Worm (Caenorhabditis elegans) whole organism, L4 larva: ENCODE data around the gene lgc-4.

Source experiments
- F26F4.8 ChIP-seq: fragments of 200-800 bp; sonication (Bioruptor generic); conservative IDR thresholded peaks from 2 replicates; pipeline ENCODE4 v1.3.6; 2022; ENCODE audit warnings: missing genetic modification characterization, missing compliant biosample characterization
- F49E8.2 ChIP-seq: sonication (generic microtip); optimal IDR thresholded peaks from 2 replicates; lab custom pipeline; 2016; ENCODE audit warnings: missing compliant biosample characterization, mild to moderate bottlenecking, missing genetic modification characterization, borderline replicate concordance
- R02D3.7 ChIP-seq: fragments of 150-350 bp; sonication (generic microtip); optimal IDR thresholded peaks from 3 replicates; lab custom pipeline; 2014; ENCODE audit warnings: missing biosample characterization, missing genetic modification characterization
- Y5F2A.4 ChIP-seq: fragments of 200-800 bp; sonication (Bioruptor generic); optimal IDR thresholded peaks from 2 replicates; lab custom pipeline; 2018; ENCODE audit warnings: mild to moderate bottlenecking, missing genetic modification characterization, missing compliant biosample characterization
- ama-1 ChIP-seq: fragments of 150-350 bp; optimal IDR thresholded peaks from 2 replicates; lab custom pipeline; 2014; ENCODE audit warnings: inconsistent platforms, mixed read lengths
- mdl-1 ChIP-seq, 2 experiments: fragments of 150-350 bp in 1 of 2; sonication (generic microtip) in 1 of 2; optimal IDR thresholded peaks; 2 replicates each; lab custom pipeline; 2014 to 2017; ENCODE audit warnings: missing biosample characterization in 2 of 2, missing genetic modification characterization in 2 of 2
- mdt-29 ChIP-seq: fragments of 200-800 bp; sonication (Bioruptor generic); IDR thresholded peaks from 2 replicates; pipeline ENCODE4 v1.3.6; 2022; ENCODE audit warnings: missing genetic modification reagents, missing genetic modification characterization, missing compliant biosample characterization
- nhr-111 ChIP-seq: fragments of 200-800 bp; sonication (Bioruptor generic); optimal IDR thresholded peaks from 2 replicates; lab custom pipeline; 2018; ENCODE audit warnings: mild to moderate bottlenecking, missing genetic modification characterization, missing compliant biosample characterization
- nhr-76 ChIP-seq: fragments of 150-350 bp; optimal IDR thresholded peaks from 2 replicates; lab custom pipeline; 2014; ENCODE audit warnings: missing biosample characterization, missing genetic modification characterization
- pqm-1 ChIP-seq: sonication (generic microtip); optimal IDR thresholded peaks from 2 replicates; lab custom pipeline; 2017; ENCODE audit warnings: missing biosample characterization, missing genetic modification characterization
- snpc-4 ChIP-seq: fragments of 150-350 bp; optimal IDR thresholded peaks from 2 replicates; lab custom pipeline; 2014; ENCODE audit warnings: missing biosample characterization, missing genetic modification characterization
- spr-3 ChIP-seq: fragments of 200-800 bp; sonication (Bioruptor generic); optimal IDR thresholded peaks from 2 replicates; lab custom pipeline; 2018; ENCODE audit warnings: mild to moderate bottlenecking, missing genetic modification characterization, missing compliant biosample characterization
- unc-62 ChIP-seq, 3 experiments: fragments of 150-350 bp in 1 of 3; sonication (generic microtip); optimal IDR thresholded peaks in 2 of 3; peaks in 1 of 3; 1 replicate in 1 of 3; 2 replicates in 2 of 3; lab custom pipeline; 2014 to 2017; ENCODE audit warnings: missing biosample characterization in 3 of 3, missing genetic modification characterization in 3 of 3, missing genetic modification reagents in 3 of 3, missing genotype in 1 of 3

- TF ChIP-seq pqm-1 (tag; lab: Kevin White, UChicago) (no peak), spr-3 (GFP tag; lab: Kevin White, UChicago) (no peak), F49E8.2 (no peak), F26F4.8 (GFP tag; lab: Robert Waterston, UW) (no peak), unc-62 (GFP tag; optimal IDR thresholded peaks at IDR 0.05 in 1 of 2; lab: Kevin White, UChicago) (peak in 1 of 2 experiments; percentile 99), unc-62 (tag; optimal IDR thresholded peaks at IDR 0.05; lab: Kevin White, UChicago) (no peak), nhr-111 (no peak), Y5F2A.4 (GFP tag; lab: Kevin White, UChicago) (no peak), mdt-29 (GFP tag; lab: Robert Waterston, UW) (no peak), ama-1 (lab: Kevin White, UChicago) (no peak), R02D3.7 (tag; lab: Kevin White, UChicago) (no peak), snpc-4 (no peak), mdl-1 (tag; optimal IDR thresholded peaks at IDR 0.05; lab: Kevin White, UChicago) (no peak), nhr-76 (tag; lab: Kevin White, UChicago) (no peak)
Measured at ce11 chrX:9208933-9209332, 33.1 kb downstream of the lgc-4 start.
